Fruit fly (Drosophila melanogaster) whole organism, adult: ENCODE results near the gene Rcc1.

ENCODE experiments used
- CG11617 ChIP-seq: fragments of 200-800 bp; sonication (Bioruptor generic); optimal IDR thresholded peaks from 2 replicates; lab custom pipeline; 2017; ENCODE audit warnings: mild to moderate bottlenecking, missing biosample characterization, missing genetic modification reagents, missing genetic modification characterization
- CG12768 ChIP-seq: fragments of 200-800 bp; sonication (Bioruptor generic); optimal IDR thresholded peaks from 2 replicates; lab custom pipeline; 2017; ENCODE audit warnings: missing biosample characterization, missing genetic modification characterization, mild to moderate bottlenecking, moderate library complexity, missing genetic modification reagents
- CG14711 ChIP-seq: fragments of 200-800 bp; sonication (Bioruptor generic); optimal IDR thresholded peaks from 2 replicates; lab custom pipeline; 2018; ENCODE audit warnings: missing biosample characterization, mild to moderate bottlenecking, missing genetic modification characterization, moderate library complexity
- CG1620 ChIP-seq: fragments of 200-800 bp; sonication (Bioruptor generic); optimal IDR thresholded peaks from 2 replicates; lab custom pipeline; 2016; ENCODE audit warnings: missing biosample characterization, missing genetic modification characterization
- CG33017 ChIP-seq: fragments of 200-800 bp; sonication (Bioruptor generic); optimal IDR thresholded peaks from 2 replicates; lab custom pipeline; 2018; ENCODE audit warnings: missing biosample characterization, mild to moderate bottlenecking, missing genetic modification characterization, moderate library complexity
- CG5204 ChIP-seq: fragments of 200-800 bp; sonication (Bioruptor generic); optimal IDR thresholded peaks from 2 replicates; lab custom pipeline; 2016; ENCODE audit warnings: missing biosample characterization, missing genetic modification characterization
- CG7045 ChIP-seq: fragments of 200-800 bp; sonication (Bioruptor generic); optimal IDR thresholded peaks from 2 replicates; lab custom pipeline; 2017; ENCODE audit warnings: missing biosample characterization, mild to moderate bottlenecking, missing genetic modification characterization
- CG7101 ChIP-seq: fragments of 200-800 bp; sonication (Bioruptor generic); optimal IDR thresholded peaks from 2 replicates; lab custom pipeline; 2018; ENCODE audit warnings: missing biosample characterization, mild to moderate bottlenecking, missing genetic modification characterization, moderate library complexity
- Clk ChIP-seq: fragments of 200-800 bp; sonication (Bioruptor generic); optimal IDR thresholded peaks from 2 replicates; lab custom pipeline; 2017; ENCODE audit warnings: missing biosample characterization, missing genetic modification characterization
- Crg-1 ChIP-seq: fragments of 200-800 bp; sonication (Bioruptor generic); optimal IDR thresholded peaks from 2 replicates; lab custom pipeline; 2016; ENCODE audit warnings: missing biosample characterization, missing genetic modification characterization
- Hr96 ChIP-seq: fragments of 200-800 bp; sonication (Bioruptor generic); optimal IDR thresholded peaks from 2 replicates; lab custom pipeline; 2016; ENCODE audit warnings: missing biosample characterization, missing genetic modification characterization
- Mnt ChIP-seq: fragments of 200-800 bp; sonication (Bioruptor generic); optimal IDR thresholded peaks from 2 replicates; lab custom pipeline; 2016; ENCODE audit warnings: missing biosample characterization, mild to moderate bottlenecking, missing genetic modification characterization
- bab1 ChIP-seq: fragments of 200-800 bp; sonication (Bioruptor generic); optimal IDR thresholded peaks from 3 replicates; lab custom pipeline; 2019; ENCODE audit warnings: missing biosample characterization, mild to moderate bottlenecking, missing genetic modification characterization, moderate library complexity
- cic ChIP-seq: fragments of 200-800 bp; sonication (Bioruptor generic); optimal IDR thresholded peaks from 2 replicates; lab custom pipeline; 2017; ENCODE audit warnings: missing biosample characterization, mild to moderate bottlenecking, missing genetic modification characterization, moderate library complexity
- cnc ChIP-seq, 2 experiments: fragments of >200 bp; optimal IDR thresholded peaks; 2 replicates each; lab custom pipeline; 2017
- kay ChIP-seq: fragments of 200-800 bp; sonication (Bioruptor generic); peaks from one replicate; lab custom pipeline; 2016; ENCODE audit warnings: missing biosample characterization, missing genetic modification characterization, borderline replicate concordance
- ovo ChIP-seq: fragments of 200-800 bp; sonication (Bioruptor generic); optimal IDR thresholded peaks from 2 replicates; lab custom pipeline; 2016; ENCODE audit warnings: missing biosample characterization, missing genetic modification characterization
- pad ChIP-seq: fragments of 200-800 bp; sonication (Bioruptor generic); optimal IDR thresholded peaks from 3 replicates; lab custom pipeline; 2017; ENCODE audit warnings: missing biosample characterization, missing genetic modification characterization, mild to moderate bottlenecking, moderate library complexity, missing genetic modification reagents
- tj ChIP-seq: fragments of 200-800 bp; sonication (Bioruptor generic); optimal IDR thresholded peaks from 3 replicates; lab custom pipeline; 2017; ENCODE audit warnings: missing biosample characterization, mild to moderate bottlenecking, missing genetic modification characterization, moderate library complexity
- toe ChIP-seq: fragments of 200-800 bp; sonication (Bioruptor generic); optimal IDR thresholded peaks from 2 replicates; lab custom pipeline; 2016; ENCODE audit warnings: missing biosample characterization, missing genetic modification characterization

Gene Rcc1

dm6 chr3L:5897228-5897688 is 35.3 kb downstream of the Rcc1 start, which contains the start of the genes PolE2 and CG5592:
TSS of gene PolE2 (minus strand) at chr3L:5897435.
TSS of gene CG5592 (plus strand) at chr3L:5897638.
- TF ChIP-seq CG14711 (tag; lab: Kevin White, UChicago), result no peak
- TF ChIP-seq bab1 (GFP tag; lab: Kevin White, UChicago), result peak; percentile 21

DNA sequence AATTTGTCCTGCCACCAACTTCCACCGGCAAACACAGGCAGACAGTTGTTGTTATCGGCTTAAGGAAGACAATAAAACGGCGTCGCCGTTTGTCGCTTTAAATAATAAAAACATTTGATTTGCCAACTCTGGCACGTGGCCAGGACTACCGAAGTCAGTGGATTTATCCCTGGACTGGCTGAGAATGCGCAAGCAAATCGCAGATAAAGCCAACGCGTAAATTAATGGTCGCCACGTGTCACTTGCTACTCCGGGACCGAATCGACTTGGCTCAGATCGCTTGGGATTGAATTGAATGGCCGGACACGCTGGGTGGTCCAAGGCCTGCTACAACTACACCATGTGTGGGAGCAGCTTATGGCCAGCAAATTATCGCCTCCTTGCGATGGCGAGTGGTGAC is 39.5 kb downstream of the Rcc1 start:
- TF ChIP-seq cnc (optimal IDR thresholded peaks at IDR 0.05; lab: Kevin White, UChicago), result no peak
- no peak for TF ChIP-seq Crg-1
- TF ChIP-seq CG14711 (tag; lab: Kevin White, UChicago), result no peak

DNA sequence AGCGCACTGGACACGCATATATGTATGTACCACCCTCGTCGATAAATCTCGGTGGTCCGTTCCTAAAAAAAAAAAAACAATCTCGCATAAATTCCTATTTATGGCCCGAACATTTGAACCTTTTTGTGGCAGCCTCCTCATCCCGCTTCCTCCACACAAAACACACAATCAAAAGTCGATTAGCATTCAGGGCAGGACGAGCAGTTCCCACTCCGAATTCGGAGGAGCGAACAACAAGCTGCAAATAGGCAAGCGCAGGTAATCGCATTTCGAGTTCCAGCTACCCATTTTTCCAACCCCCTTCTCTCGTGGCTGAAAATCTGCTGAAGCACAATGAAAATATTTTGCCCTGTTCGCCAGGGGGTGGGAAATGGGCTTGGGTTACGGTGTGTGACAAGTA is 40.8 kb downstream of the Rcc1 start:
- TF ChIP-seq toe (GFP tag; lab: Kevin White, UChicago) (no peak), Hr96 (GFP tag; lab: Kevin White, UChicago) (no peak), CG33017 (tag; lab: Kevin White, UChicago) (no peak), Mnt (GFP tag; lab: Kevin White, UChicago) (no peak), CG14711 (tag; lab: Kevin White, UChicago) (no peak), CG7045 (GFP tag; lab: Kevin White, UChicago) (no peak), pad (no peak), CG11617 (GFP tag; lab: Kevin White, UChicago) (no peak), CG5204 (GFP tag; lab: Kevin White, UChicago) (no peak), kay (GFP tag; lab: Kevin White, UChicago) (no peak), CG1620 (GFP tag; lab: Kevin White, UChicago) (no peak), bab1 (GFP tag; lab: Kevin White, UChicago) (no peak), cnc (optimal IDR thresholded peaks at IDR 0.05; lab: Kevin White, UChicago) (no peak), cic (GFP tag; lab: Kevin White, UChicago) (no peak)

DNA sequence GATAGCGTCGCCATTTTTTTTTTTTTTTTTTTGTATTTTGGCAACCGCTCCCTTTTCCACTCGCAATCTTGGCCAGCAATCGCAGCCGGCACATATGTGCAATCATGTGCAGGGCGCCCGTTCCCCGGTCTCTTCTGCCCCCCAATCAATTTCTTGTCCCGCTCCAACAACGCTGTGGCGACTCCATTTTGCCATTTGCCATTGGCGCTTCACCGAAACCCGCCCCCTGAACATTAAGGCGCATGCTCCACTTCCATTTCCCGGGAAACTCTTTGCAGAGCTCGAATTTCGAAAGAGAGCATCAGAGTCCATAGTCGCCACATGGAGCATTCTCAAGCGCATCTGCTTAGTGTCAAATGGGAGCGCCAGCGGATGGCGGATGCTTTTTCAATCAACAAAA is 41.5 kb downstream of the Rcc1 start:
- TF ChIP-seq ovo (GFP tag; lab: Kevin White, UChicago) (no peak), Hr96 (GFP tag; lab: Kevin White, UChicago) (no peak), CG33017 (tag; lab: Kevin White, UChicago) (no peak), Crg-1 (no peak), CG1620 (GFP tag; lab: Kevin White, UChicago) (no peak), tj (GFP tag; lab: Kevin White, UChicago) (no peak), kay (GFP tag; lab: Kevin White, UChicago) (no peak), CG14711 (tag; lab: Kevin White, UChicago) (no peak)

DNA sequence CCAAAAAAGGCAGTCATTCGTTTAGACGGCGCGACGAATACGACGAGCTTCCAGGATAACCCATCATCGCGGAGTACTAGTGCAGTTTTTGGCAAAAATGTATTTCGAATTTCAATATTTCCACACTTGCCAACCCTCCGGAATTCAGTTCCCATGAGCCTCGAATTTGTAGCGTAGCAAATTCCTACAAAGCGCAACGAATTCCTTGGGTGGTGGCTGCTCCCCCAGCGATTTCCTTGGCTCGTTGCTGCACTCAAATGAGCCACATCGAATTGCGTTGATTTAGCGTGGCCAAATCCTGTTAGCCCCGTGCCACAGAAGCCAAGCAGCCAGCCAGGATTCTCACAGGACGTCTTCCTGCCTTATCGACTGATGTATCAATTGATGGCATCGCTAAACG is 47.8 kb downstream of the Rcc1 start:
- no peak for TF ChIP-seq tj (GFP tag; lab: Kevin White, UChicago)
- TF ChIP-seq CG1620 (GFP tag; lab: Kevin White, UChicago), result no peak
- no peak for TF ChIP-seq Mnt (GFP tag; lab: Kevin White, UChicago)
- TF ChIP-seq CG12768 (GFP tag; lab: Kevin White, UChicago), result no peak
- TF ChIP-seq kay (GFP tag; lab: Kevin White, UChicago), result no peak
- no peak for TF ChIP-seq CG14711 (tag; lab: Kevin White, UChicago)
- TF ChIP-seq toe (GFP tag; lab: Kevin White, UChicago), result no peak
- no peak for TF ChIP-seq Clk
- no peak for TF ChIP-seq CG33017 (tag; lab: Kevin White, UChicago)
- no peak for TF ChIP-seq bab1 (GFP tag; lab: Kevin White, UChicago)
- no peak for TF ChIP-seq CG5204 (GFP tag; lab: Kevin White, UChicago)

DNA sequence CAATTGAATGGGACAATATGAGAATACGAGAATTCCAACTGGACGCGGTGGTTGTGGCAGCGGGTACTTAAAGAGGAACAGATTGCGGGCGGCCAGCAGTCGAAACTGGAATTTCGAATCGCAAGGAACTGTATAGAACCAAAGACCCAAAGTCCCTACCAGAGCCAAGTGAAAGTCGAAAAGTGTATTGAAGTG is 50.5 kb downstream of the Rcc1 start, which contains the start of gene CG13287:
Gene CG13287 (plus strand): TSS at position 96 of the 195 bp plus-strand sequence.
- no peak for TF ChIP-seq Hr96 (GFP tag; lab: Kevin White, UChicago)
- TF ChIP-seq Mnt (GFP tag; lab: Kevin White, UChicago), result no peak
- TF ChIP-seq ovo (GFP tag; lab: Kevin White, UChicago), result no peak
- TF ChIP-seq kay (GFP tag; lab: Kevin White, UChicago), result no peak
- no peak for TF ChIP-seq CG11617 (GFP tag; lab: Kevin White, UChicago)

DNA sequence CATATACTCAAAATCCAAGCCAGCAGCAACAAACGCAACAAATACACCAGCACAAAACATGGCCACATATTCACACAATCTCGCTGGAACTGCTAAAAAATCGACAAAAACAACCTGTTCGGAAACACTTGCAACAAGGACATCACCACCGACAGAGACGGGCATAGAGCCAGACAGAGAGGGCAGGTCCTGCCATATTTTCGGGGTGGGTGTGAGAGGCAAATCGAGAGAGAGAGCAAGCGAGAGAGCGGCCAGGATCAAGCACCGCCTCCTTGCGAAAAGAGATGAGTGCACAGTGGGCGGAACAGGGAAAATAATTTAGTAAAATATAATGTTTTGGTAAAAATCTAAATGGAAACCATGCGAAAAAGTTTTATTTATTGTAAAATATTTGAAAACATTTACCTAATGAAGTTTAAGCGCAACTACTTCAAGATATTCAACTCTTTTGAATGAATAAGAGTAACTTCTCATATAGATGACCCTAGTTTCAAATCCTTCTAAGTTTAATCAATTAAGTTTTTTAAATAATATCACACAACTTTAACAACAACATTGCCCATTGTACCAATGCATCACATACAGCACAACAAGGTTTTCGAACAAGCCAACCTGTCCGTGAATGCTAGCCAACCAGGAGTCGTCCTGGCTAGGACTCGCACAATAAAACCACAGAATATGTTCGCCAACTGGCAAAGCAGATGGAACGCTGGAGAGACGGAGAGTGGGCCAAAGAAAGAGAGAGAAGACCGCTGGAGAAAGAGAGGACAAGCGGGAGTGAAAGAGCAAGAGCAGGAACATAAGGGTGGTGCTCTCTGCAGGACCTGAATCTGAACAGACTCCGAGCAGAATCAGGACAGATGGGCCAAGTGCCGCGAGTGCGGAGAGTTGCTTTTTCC is 51.0 kb downstream of the Rcc1 start:
- TF ChIP-seq cnc (optimal IDR thresholded peaks at IDR 0.05; lab: Kevin White, UChicago), result no peak
- no peak for TF ChIP-seq ovo (GFP tag; lab: Kevin White, UChicago)
- TF ChIP-seq CG7101 (tag; lab: Kevin White, UChicago), result no peak
- TF ChIP-seq bab1 (GFP tag; lab: Kevin White, UChicago), result no peak
- TF ChIP-seq CG5204 (GFP tag; lab: Kevin White, UChicago), result no peak
- no peak for TF ChIP-seq Mnt (GFP tag; lab: Kevin White, UChicago)
- no peak for TF ChIP-seq cic (GFP tag; lab: Kevin White, UChicago)
- TF ChIP-seq Hr96 (GFP tag; lab: Kevin White, UChicago), result no peak
- no peak for TF ChIP-seq kay (GFP tag; lab: Kevin White, UChicago)
- TF ChIP-seq Crg-1, result no peak
- TF ChIP-seq toe (GFP tag; lab: Kevin White, UChicago), result no peak
- no peak for TF ChIP-seq CG11617 (GFP tag; lab: Kevin White, UChicago)
- no peak for TF ChIP-seq CG12768 (GFP tag; lab: Kevin White, UChicago)
- no peak for TF ChIP-seq CG33017 (tag; lab: Kevin White, UChicago)
- no peak for TF ChIP-seq pad
- no peak for TF ChIP-seq CG7045 (GFP tag; lab: Kevin White, UChicago)
- no peak for TF ChIP-seq CG14711 (tag; lab: Kevin White, UChicago)
- TF ChIP-seq tj (GFP tag; lab: Kevin White, UChicago), result no peak
- TF ChIP-seq CG1620 (GFP tag; lab: Kevin White, UChicago), result no peak
